Worm (Caenorhabditis elegans) whole organism, L1 larva: ENCODE results near the gene srh-95.

Source experiments
- fkh-4 ChIP-seq: sonication (generic microtip); optimal IDR thresholded peaks from 2 replicates; lab custom pipeline; 2016; ENCODE audit warnings: missing compliant biosample characterization, missing genetic modification characterization, borderline replicate concordance
- pqm-1 ChIP-seq: sonication (generic microtip); optimal IDR thresholded peaks from 3 replicates; lab custom pipeline; 2017; ENCODE audit warnings: missing biosample characterization, missing genetic modification characterization

ce11 chrV:16285794-16286193, 39.1 kb downstream of the srh-95 start, which contains the start of gene F28G4.4:
- TF ChIP-seq fkh-4 (tag; lab: Kevin White, UChicago) (no peak), pqm-1 (tag; lab: Kevin White, UChicago) (no peak)
